Fruit fly (Drosophila melanogaster) whole organism, adult: ENCODE results near the gene CG12104.
A peak's percentile ranks its signal among the peaks of the same experiment; 100 is the strongest.

ENCODE experiments used
- CG11617 ChIP-seq: fragments of 200-800 bp; sonication (Bioruptor generic); optimal IDR thresholded peaks from 2 replicates; lab custom pipeline; 2017; ENCODE audit warnings: mild to moderate bottlenecking, missing biosample characterization, missing genetic modification reagents, missing genetic modification characterization
- CG12768 ChIP-seq: fragments of 200-800 bp; sonication (Bioruptor generic); optimal IDR thresholded peaks from 2 replicates; lab custom pipeline; 2017; ENCODE audit warnings: missing biosample characterization, missing genetic modification characterization, mild to moderate bottlenecking, moderate library complexity, missing genetic modification reagents
- CG14711 ChIP-seq: fragments of 200-800 bp; sonication (Bioruptor generic); optimal IDR thresholded peaks from 2 replicates; lab custom pipeline; 2018; ENCODE audit warnings: missing biosample characterization, mild to moderate bottlenecking, missing genetic modification characterization, moderate library complexity
- CG1620 ChIP-seq: fragments of 200-800 bp; sonication (Bioruptor generic); optimal IDR thresholded peaks from 2 replicates; lab custom pipeline; 2016; ENCODE audit warnings: missing biosample characterization, missing genetic modification characterization
- CG33017 ChIP-seq: fragments of 200-800 bp; sonication (Bioruptor generic); optimal IDR thresholded peaks from 2 replicates; lab custom pipeline; 2018; ENCODE audit warnings: missing biosample characterization, mild to moderate bottlenecking, missing genetic modification characterization, moderate library complexity
- CG5204 ChIP-seq: fragments of 200-800 bp; sonication (Bioruptor generic); optimal IDR thresholded peaks from 2 replicates; lab custom pipeline; 2016; ENCODE audit warnings: missing biosample characterization, missing genetic modification characterization
- CG7045 ChIP-seq: fragments of 200-800 bp; sonication (Bioruptor generic); optimal IDR thresholded peaks from 2 replicates; lab custom pipeline; 2017; ENCODE audit warnings: missing biosample characterization, mild to moderate bottlenecking, missing genetic modification characterization
- CG7101 ChIP-seq: fragments of 200-800 bp; sonication (Bioruptor generic); optimal IDR thresholded peaks from 2 replicates; lab custom pipeline; 2018; ENCODE audit warnings: missing biosample characterization, mild to moderate bottlenecking, missing genetic modification characterization, moderate library complexity
- Clk ChIP-seq: fragments of 200-800 bp; sonication (Bioruptor generic); optimal IDR thresholded peaks from 2 replicates; lab custom pipeline; 2017; ENCODE audit warnings: missing biosample characterization, missing genetic modification characterization
- Crg-1 ChIP-seq: fragments of 200-800 bp; sonication (Bioruptor generic); optimal IDR thresholded peaks from 2 replicates; lab custom pipeline; 2016; ENCODE audit warnings: missing biosample characterization, missing genetic modification characterization
- Hr96 ChIP-seq: fragments of 200-800 bp; sonication (Bioruptor generic); optimal IDR thresholded peaks from 2 replicates; lab custom pipeline; 2016; ENCODE audit warnings: missing biosample characterization, missing genetic modification characterization
- Mnt ChIP-seq: fragments of 200-800 bp; sonication (Bioruptor generic); optimal IDR thresholded peaks from 2 replicates; lab custom pipeline; 2016; ENCODE audit warnings: missing biosample characterization, mild to moderate bottlenecking, missing genetic modification characterization
- bab1 ChIP-seq: fragments of 200-800 bp; sonication (Bioruptor generic); optimal IDR thresholded peaks from 3 replicates; lab custom pipeline; 2019; ENCODE audit warnings: missing biosample characterization, mild to moderate bottlenecking, missing genetic modification characterization, moderate library complexity
- cic ChIP-seq: fragments of 200-800 bp; sonication (Bioruptor generic); optimal IDR thresholded peaks from 2 replicates; lab custom pipeline; 2017; ENCODE audit warnings: missing biosample characterization, mild to moderate bottlenecking, missing genetic modification characterization, moderate library complexity
- cnc ChIP-seq, 2 experiments: fragments of >200 bp; optimal IDR thresholded peaks; 2 replicates each; lab custom pipeline; 2017
- kay ChIP-seq: fragments of 200-800 bp; sonication (Bioruptor generic); peaks from one replicate; lab custom pipeline; 2016; ENCODE audit warnings: missing biosample characterization, missing genetic modification characterization, borderline replicate concordance
- ovo ChIP-seq: fragments of 200-800 bp; sonication (Bioruptor generic); optimal IDR thresholded peaks from 2 replicates; lab custom pipeline; 2016; ENCODE audit warnings: missing biosample characterization, missing genetic modification characterization
- pad ChIP-seq: fragments of 200-800 bp; sonication (Bioruptor generic); optimal IDR thresholded peaks from 3 replicates; lab custom pipeline; 2017; ENCODE audit warnings: missing biosample characterization, missing genetic modification characterization, mild to moderate bottlenecking, moderate library complexity, missing genetic modification reagents
- tj ChIP-seq: fragments of 200-800 bp; sonication (Bioruptor generic); optimal IDR thresholded peaks from 3 replicates; lab custom pipeline; 2017; ENCODE audit warnings: missing biosample characterization, mild to moderate bottlenecking, missing genetic modification characterization, moderate library complexity
- toe ChIP-seq: fragments of 200-800 bp; sonication (Bioruptor generic); optimal IDR thresholded peaks from 2 replicates; lab custom pipeline; 2016; ENCODE audit warnings: missing biosample characterization, missing genetic modification characterization

Gene CG12104

DNA sequence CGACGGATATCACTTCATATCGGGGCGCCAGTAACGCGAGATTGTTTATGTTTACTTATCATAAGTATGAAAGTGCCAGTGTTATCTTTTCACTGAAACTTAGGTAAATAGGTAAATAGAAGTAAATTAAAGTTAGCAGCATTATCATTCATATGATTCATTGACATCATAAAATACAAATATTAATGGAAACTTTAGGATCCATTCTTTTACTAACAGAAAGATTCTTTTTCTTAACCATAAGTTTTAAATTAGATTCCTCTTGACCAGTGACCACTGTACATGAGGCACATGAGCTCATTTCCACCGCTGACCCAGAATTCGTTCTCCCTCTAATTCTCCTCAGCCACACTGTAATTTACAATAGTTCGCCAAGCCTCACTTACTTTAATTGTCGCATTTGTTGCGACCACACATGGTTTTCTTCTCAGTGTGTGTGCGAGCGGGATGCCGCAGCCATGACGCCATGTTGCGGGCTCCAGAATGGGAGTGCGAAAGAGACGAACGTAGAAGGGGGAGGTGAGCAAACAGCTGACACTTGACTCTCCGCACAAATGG is 24.0 kb downstream of the CG12104 start:
- TF ChIP-seq pad (GFP tag; lab: Kevin White, UChicago): peak; percentile 82
- no peak for TF ChIP-seq CG7045 (GFP tag; lab: Kevin White, UChicago)

DNA sequence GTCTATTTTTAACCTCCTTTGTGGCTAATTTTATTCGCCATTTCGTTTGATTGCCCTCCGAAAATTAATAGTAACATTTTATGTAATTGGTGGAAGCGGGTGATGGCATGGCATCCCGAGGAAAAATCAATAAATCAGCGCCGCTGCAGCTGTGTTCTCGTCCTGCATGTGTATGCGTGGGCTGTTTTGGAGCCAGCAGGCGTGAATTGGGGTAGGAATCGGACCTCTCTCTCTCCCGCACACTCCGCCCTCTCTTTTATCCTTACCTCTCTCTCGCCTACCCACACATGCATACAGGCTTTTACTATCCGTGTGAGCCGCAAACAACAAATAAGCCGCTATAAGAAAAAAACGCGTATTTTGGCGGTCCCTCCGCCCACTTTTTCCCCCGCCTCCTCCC is 25.1 kb downstream of the CG12104 start:
- TF ChIP-seq CG7101 (tag; lab: Kevin White, UChicago): no peak
- TF ChIP-seq pad (GFP tag; lab: Kevin White, UChicago): peak; percentile 27

DNA sequence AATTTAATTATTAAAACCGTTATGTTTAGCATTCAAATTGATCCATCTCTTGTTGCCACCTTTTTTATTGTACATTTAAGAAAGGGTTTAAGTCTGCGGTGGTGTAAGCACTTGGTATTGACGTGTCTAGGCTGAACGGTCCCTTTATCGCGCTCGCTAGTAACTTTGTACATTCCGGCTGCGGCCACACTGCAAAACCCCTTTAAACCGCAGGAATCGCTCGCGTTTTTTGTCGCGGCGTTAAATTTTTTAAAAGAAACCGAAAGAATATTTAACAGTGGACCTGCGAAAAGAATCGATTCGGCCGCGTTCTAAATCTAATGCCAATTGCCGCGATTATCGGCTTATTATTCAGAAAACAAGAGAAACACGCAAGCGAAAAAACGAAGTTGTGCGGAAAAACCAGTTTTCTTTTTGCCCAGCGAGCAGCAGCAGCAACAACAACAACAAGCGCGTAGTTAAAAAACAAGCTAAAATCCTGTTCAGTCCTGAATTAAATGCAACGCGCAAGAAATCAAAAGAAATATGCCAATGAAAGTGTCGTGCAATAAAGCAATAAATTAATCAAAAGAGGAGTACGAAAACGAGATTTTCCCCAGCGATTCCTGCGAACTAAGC is 25.9 kb downstream of the CG12104 start, which contains the start of gene CG13917:
CG13917 (plus strand) TSS at position 211 of the 618 bp plus-strand sequence.
- TF ChIP-seq Clk (GFP tag; lab: Kevin White, UChicago) (no peak), cic (GFP tag; lab: Kevin White, UChicago) (no peak), CG7101 (tag; lab: Kevin White, UChicago) (no peak), ovo (GFP tag; lab: Kevin White, UChicago) (no peak), pad (GFP tag; lab: Kevin White, UChicago) (peak; percentile 71), bab1 (GFP tag; lab: Kevin White, UChicago) (peak; percentile 65), tj (peak; percentile 9)

DNA sequence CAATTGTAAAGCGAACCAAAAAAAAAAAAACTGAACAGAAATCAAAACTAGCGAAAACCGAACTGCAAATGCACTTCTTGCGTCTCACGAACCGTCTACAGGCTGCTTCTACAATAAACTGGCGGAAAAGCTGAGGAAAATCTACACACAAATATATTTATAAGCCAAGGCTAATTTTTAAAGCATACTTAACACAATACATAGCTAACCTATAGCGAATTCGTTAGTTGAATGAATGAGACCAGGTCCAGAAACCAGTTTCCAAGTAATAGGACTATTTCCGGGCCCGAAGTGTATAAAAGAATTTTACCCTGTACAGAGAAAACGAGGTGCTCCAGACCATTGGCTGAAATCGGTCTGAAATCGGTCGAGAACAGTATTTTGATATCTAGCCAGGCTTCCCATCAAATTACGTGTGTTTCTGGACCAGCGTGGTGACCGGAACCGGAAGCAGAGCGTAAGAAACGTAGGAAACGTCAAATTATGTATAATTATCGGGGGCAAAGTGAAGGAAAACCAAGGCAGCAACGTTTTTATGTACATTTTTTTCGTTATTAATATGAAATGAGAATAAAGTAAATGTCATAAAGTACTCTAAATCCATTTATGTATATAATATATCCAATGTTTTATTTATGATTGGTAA is 26.6 kb downstream of the CG12104 start:
- TF ChIP-seq CG7101 (tag; lab: Kevin White, UChicago): no peak
- TF ChIP-seq Clk (GFP tag; lab: Kevin White, UChicago): no peak
- TF ChIP-seq kay (GFP tag; lab: Kevin White, UChicago): no peak
- TF ChIP-seq cic (GFP tag; lab: Kevin White, UChicago): no peak
- no peak for TF ChIP-seq cnc (optimal IDR thresholded peaks at IDR 0.05; lab: Kevin White, UChicago)
- TF ChIP-seq toe: no peak
- TF ChIP-seq tj: no peak
- TF ChIP-seq ovo (GFP tag; lab: Kevin White, UChicago): no peak
- TF ChIP-seq CG33017: no peak
- TF ChIP-seq CG7045 (GFP tag; lab: Kevin White, UChicago): no peak
- no peak for TF ChIP-seq CG1620 (GFP tag; lab: Kevin White, UChicago)
- TF ChIP-seq Hr96 (GFP tag; lab: Kevin White, UChicago): no peak
- no peak for TF ChIP-seq CG5204
- TF ChIP-seq Mnt: no peak
- no peak for TF ChIP-seq CG12768
- no peak for TF ChIP-seq CG14711 (tag; lab: Kevin White, UChicago)
- no peak for TF ChIP-seq Crg-1
- no peak for TF ChIP-seq bab1 (GFP tag; lab: Kevin White, UChicago)
- TF ChIP-seq CG11617 (GFP tag; lab: Kevin White, UChicago): no peak
- TF ChIP-seq pad (GFP tag; lab: Kevin White, UChicago): no peak

DNA sequence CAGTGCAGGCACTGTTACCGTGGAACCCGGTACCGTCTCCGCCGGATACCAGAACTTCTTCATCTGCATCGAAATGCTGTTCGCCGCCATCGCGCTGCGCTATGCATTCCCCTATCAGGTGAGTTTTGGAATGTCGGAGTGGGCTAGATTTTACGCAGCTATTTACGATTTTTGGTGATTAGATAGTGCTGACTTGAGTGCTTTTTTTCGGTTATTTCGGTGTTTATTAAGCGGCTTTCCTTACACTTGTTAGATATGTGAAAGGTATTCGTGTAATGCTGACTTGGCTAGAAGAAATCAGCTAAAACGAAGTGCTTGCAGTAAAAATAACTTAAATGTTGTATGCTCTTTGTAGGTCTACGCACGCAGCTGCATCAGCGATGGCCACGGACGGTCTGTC is 29.3 kb downstream of the CG12104 start:
- no peak for TF ChIP-seq Mnt

DNA sequence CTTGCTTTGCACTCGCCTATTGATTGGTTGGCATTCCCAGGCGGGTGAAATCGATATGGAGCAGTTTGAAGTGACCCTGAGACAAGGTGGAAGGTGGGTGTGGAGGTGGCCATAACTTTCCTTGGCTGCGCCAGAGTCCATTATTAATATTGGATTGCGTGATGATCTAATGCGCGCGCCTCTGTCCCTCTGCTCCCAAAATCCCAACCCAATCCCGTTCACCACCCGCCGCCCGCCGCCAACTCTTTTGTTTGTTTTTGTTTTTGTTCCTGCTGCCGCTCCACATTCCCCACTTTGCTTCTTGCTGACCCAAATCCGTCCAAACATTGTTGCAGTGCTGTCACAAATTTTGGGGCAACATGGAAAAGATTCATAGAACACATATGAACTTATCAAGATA is 31.4 kb downstream of the CG12104 start:
- TF ChIP-seq CG12768: no peak
- TF ChIP-seq Mnt: no peak
- TF ChIP-seq CG7101 (tag; lab: Kevin White, UChicago): no peak
- TF ChIP-seq cic (GFP tag; lab: Kevin White, UChicago): no peak
- no peak for TF ChIP-seq CG33017
- TF ChIP-seq toe: no peak
- no peak for TF ChIP-seq Crg-1
- peak; percentile 45 for TF ChIP-seq kay (GFP tag; lab: Kevin White, UChicago)
- TF ChIP-seq bab1 (GFP tag; lab: Kevin White, UChicago): no peak
- no peak for TF ChIP-seq ovo (GFP tag; lab: Kevin White, UChicago)
- TF ChIP-seq Clk (GFP tag; lab: Kevin White, UChicago): no peak
- TF ChIP-seq tj: peak; percentile 1
- no peak for TF ChIP-seq CG11617 (GFP tag; lab: Kevin White, UChicago)

DNA sequence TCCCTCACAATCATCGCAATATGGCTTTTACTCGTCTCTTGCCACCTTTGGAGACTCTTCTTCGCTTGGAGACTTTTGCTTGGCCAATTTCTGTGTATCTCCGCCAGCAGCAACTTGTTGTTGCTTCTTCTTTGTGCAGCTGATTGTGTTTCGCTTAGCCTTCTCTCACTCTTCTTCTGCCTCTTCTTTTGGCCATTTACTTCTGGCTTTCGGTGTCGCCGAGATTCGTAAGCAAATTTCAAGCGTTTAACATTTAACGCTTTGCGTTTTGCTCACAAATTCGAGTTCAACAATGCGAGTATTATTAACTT is 32.6 kb downstream of the CG12104 start:
- TF ChIP-seq tj: peak; percentile 59
- no peak for TF ChIP-seq Hr96 (GFP tag; lab: Kevin White, UChicago)
- TF ChIP-seq cnc (optimal IDR thresholded peaks at IDR 0.05; lab: Kevin White, UChicago): no peak
- no peak for TF ChIP-seq CG7045 (GFP tag; lab: Kevin White, UChicago)
- TF ChIP-seq bab1 (GFP tag; lab: Kevin White, UChicago): peak; percentile 9
- TF ChIP-seq kay (GFP tag; lab: Kevin White, UChicago): no peak
